Worm (Caenorhabditis elegans) whole organism, young adult: ENCODE results near the gene ncx-6.

Experiments used
- K11D2.4 ChIP-seq: fragments of 200-800 bp; sonication (Bioruptor generic); IDR thresholded peaks from 2 replicates; pipeline ENCODE4 v1.3.6; 2022; ENCODE audit warnings: missing genetic modification reagents, missing genetic modification characterization, missing compliant biosample characterization
- Y95B8A.8 ChIP-seq: fragments of 200-800 bp; sonication (Bioruptor generic); IDR thresholded peaks from 2 replicates; pipeline ENCODE4 v1.3.6; 2022; ENCODE audit warnings: missing genetic modification reagents, missing genetic modification characterization, missing compliant biosample characterization
- attf-5 ChIP-seq: fragments of 200-800 bp; sonication (Bioruptor generic); optimal IDR thresholded peaks from 2 replicates; lab custom pipeline; 2018; ENCODE audit warnings: mild to moderate bottlenecking, missing genetic modification characterization, missing compliant biosample characterization
- cebp-1 ChIP-seq, 2 experiments: fragments of 200-800 bp in 1 of 2; sonication (Bioruptor generic) in 1 of 2; sonication (generic microtip) in 1 of 2; IDR thresholded peaks in 1 of 2; optimal IDR thresholded peaks in 1 of 2; 2 replicates each; pipeline versions ENCODE4 v1.3.6 to Lab custom; 2017 to 2022; ENCODE audit warnings: missing compliant biosample characterization in 2 of 2, missing genetic modification characterization in 2 of 2, mild to moderate bottlenecking in 1 of 2, missing genetic modification reagents in 1 of 2, moderate library complexity in 1 of 2
- ceh-40 ChIP-seq: fragments of 200-800 bp; sonication (Bioruptor generic); IDR thresholded peaks from 2 replicates; pipeline ENCODE4 v1.3.6; 2022; ENCODE audit warnings: missing genetic modification characterization, missing compliant biosample characterization
- pha-4 ChIP-seq: fragments of 150-350 bp; sonication (generic microtip); optimal IDR thresholded peaks from 2 replicates; lab custom pipeline; 2014; ENCODE audit warnings: missing biosample characterization, missing genetic modification reagents, missing genetic modification characterization
- rec-8 ChIP-seq, 2 experiments: sonication (generic microtip); optimal IDR thresholded peaks; 2 replicates each; lab custom pipeline; 2016; ENCODE audit warnings: mild to moderate bottlenecking in 2 of 2, missing genetic modification characterization in 2 of 2, missing genetic modification reagents in 2 of 2, missing genotype in 2 of 2, missing biosample characterization in 1 of 2, missing compliant biosample characterization in 1 of 2, moderate library complexity in 1 of 2
- sptf-2 ChIP-seq: fragments of 200-800 bp; sonication (Bioruptor generic); optimal IDR thresholded peaks from 2 replicates; lab custom pipeline; 2018; ENCODE audit warnings: mild to moderate bottlenecking, missing genetic modification characterization, missing compliant biosample characterization
- unc-130 ChIP-seq: sonication (generic microtip); optimal IDR thresholded peaks from 2 replicates; lab custom pipeline; 2016; ENCODE audit warnings: missing genetic modification reagents, missing genetic modification characterization, missing compliant biosample characterization

DNA sequence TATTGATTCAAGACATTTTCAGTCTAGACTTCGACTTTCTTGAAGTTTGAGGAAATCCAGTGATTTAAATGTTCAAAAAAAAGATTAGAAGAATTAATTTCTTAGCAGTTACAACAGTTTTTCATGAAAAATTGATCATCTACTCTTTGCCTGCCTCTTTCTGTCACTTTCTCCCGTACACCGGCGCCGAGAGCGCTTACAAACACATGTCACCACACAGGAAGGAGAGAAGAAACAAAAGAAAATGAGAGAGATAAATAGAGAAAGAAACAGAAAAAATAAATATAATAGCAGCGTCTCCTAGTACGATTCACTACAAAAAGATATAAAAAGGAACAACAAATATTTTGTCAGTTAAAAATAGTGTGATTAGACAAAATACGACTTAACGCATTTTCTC lies 47.1 kb downstream of the ncx-6 start:
- TF ChIP-seq rec-8 (tag; optimal IDR thresholded peaks at IDR 0.05; lab: Kevin White, UChicago) (no peak), cebp-1 (GFP tag; IDR thresholded peaks at IDR 0.05; lab: Robert Waterston, UW) (no peak), cebp-1 (tag; optimal IDR thresholded peaks at IDR 0.05; lab: Kevin White, UChicago) (no peak), attf-5 (GFP tag; lab: Kevin White, UChicago) (no peak), ceh-40 (no peak), pha-4 (tag; lab: Kevin White, UChicago) (no peak), K11D2.4 (GFP tag; lab: Robert Waterston, UW) (no peak), unc-130 (GFP tag; lab: Kevin White, UChicago) (no peak), sptf-2 (GFP tag; lab: Kevin White, UChicago) (no peak), Y95B8A.8 (GFP tag; lab: Robert Waterston, UW) (no peak)
